Worm (Caenorhabditis elegans): ENCODE results near the gene ugt-2.

ugt-2 gene

ce11 chrV:10379293-10379692 is 19.3 kb upstream of the ugt-2 start, which contains the start of gene AC3.12:
Gene AC3.12, minus strand, starts transcription at chrV:10379393.
- TF ChIP-seq ttx-3 (tag; optimal IDR thresholded peaks at IDR 0.05) (no peak), nhr-11 (tag; optimal IDR thresholded peaks at IDR 0.05) (no peak), nhr-232 (tag; optimal IDR thresholded peaks at IDR 0.05) (no peak), npax-4 (tag; optimal IDR thresholded peaks at IDR 0.05) (no peak), tbx-2 (tag; optimal IDR thresholded peaks at IDR 0.05) (no peak), hlh-30 (tag; optimal IDR thresholded peaks at IDR 0.05; ENCODE audit: insufficient read depth) (no peak), ceh-9 (tag; optimal IDR thresholded peaks at IDR 0.05) (no peak), unc-86 (tag; optimal IDR thresholded peaks at IDR 0.05) (no peak), ceh-31 (tag; optimal IDR thresholded peaks at IDR 0.05) (no peak), K02D7.2 (tag; optimal IDR thresholded peaks at IDR 0.05) (no peak), C08G9.2 (tag; optimal IDR thresholded peaks at IDR 0.05) (no peak), madf-2 (tag; optimal IDR thresholded peaks at IDR 0.05) (no peak), hlh-8 (tag; optimal IDR thresholded peaks at IDR 0.05) (no peak), pag-3 (tag; optimal IDR thresholded peaks at IDR 0.05; ENCODE audit: borderline replicate concordance) (no peak), eyg-1 (tag; optimal IDR thresholded peaks at IDR 0.05) (no peak), unc-55 (GFP tag; optimal IDR thresholded peaks at IDR 0.05) (no peak)

ce11 chrV:10379761-10380160 is 18.8 kb upstream of the ugt-2 start:
- TF ChIP-seq rnt-1 (tag; optimal IDR thresholded peaks at IDR 0.05) (no peak), F13H6.1 (tag; optimal IDR thresholded peaks at IDR 0.05) (no peak), ceh-48 (tag; optimal IDR thresholded peaks at IDR 0.05) (no peak), sdc-2 (tag; optimal IDR thresholded peaks at IDR 0.05) (no peak), unc-42 (tag; optimal IDR thresholded peaks at IDR 0.05) (no peak), mec-3 (tag; optimal IDR thresholded peaks at IDR 0.05; ENCODE audit: borderline replicate concordance) (no peak), ceh-45 (GFP tag; IDR thresholded peaks at IDR 0.05) (no peak), pros-1 (tag; optimal IDR thresholded peaks at IDR 0.05) (no peak), unc-55 (GFP tag; optimal IDR thresholded peaks at IDR 0.05) (no peak), ceh-31 (tag; optimal IDR thresholded peaks at IDR 0.05) (no peak)

ce11 chrV:10381726-10382125 is 16.9 kb upstream of the ugt-2 start, which contains the start of gene abu-1:
Gene abu-1, minus strand, starts transcription at chrV:10381826.
- TF ChIP-seq dve-1 (tag; optimal IDR thresholded peaks at IDR 0.05) = no peak
- no peak for TF ChIP-seq lim-6 (tag; optimal IDR thresholded peaks at IDR 0.05)
- TF ChIP-seq pqm-1 (tag; optimal IDR thresholded peaks at IDR 0.05) = no peak
- no peak for TF ChIP-seq pha-4 (tag; optimal IDR thresholded peaks at IDR 0.05)
- no peak for TF ChIP-seq ceh-2 (tag; optimal IDR thresholded peaks at IDR 0.05)
- TF ChIP-seq che-1 (tag; optimal IDR thresholded peaks at IDR 0.05) = no peak
- no peak for TF ChIP-seq pat-9 (tag; optimal IDR thresholded peaks at IDR 0.05)
- no peak for TF ChIP-seq gmeb-2 (tag; optimal IDR thresholded peaks at IDR 0.05)
- TF ChIP-seq ceh-22 (tag; optimal IDR thresholded peaks at IDR 0.05) = no peak
- TF ChIP-seq C08G9.2 (tag; optimal IDR thresholded peaks at IDR 0.05) = no peak
- no peak for TF ChIP-seq unc-86 (tag; optimal IDR thresholded peaks at IDR 0.05)
- no peak for TF ChIP-seq nhr-232 (tag; optimal IDR thresholded peaks at IDR 0.05)
- no peak for TF ChIP-seq ceh-30 (tag; optimal IDR thresholded peaks at IDR 0.05)

ce11 chrV:10382142-10382541 is 16.5 kb upstream of the ugt-2 start, which contains the start of gene pqn-2:
Gene pqn-2, plus strand, starts transcription at chrV:10382442.
- no peak for TF ChIP-seq unc-86 (tag; optimal IDR thresholded peaks at IDR 0.05)
- TF ChIP-seq elt-4 (tag; optimal IDR thresholded peaks at IDR 0.05) = no peak
- no peak for TF ChIP-seq unc-42 (tag; optimal IDR thresholded peaks at IDR 0.05)
- TF ChIP-seq ceh-30 (tag; optimal IDR thresholded peaks at IDR 0.05) = no peak
- TF ChIP-seq lin-11 (tag; optimal IDR thresholded peaks at IDR 0.05) = no peak
- no peak for TF ChIP-seq ceh-18 (tag; optimal IDR thresholded peaks at IDR 0.05)
- TF ChIP-seq sox-4 (tag; optimal IDR thresholded peaks at IDR 0.05) = no peak
- no peak for TF ChIP-seq eyg-1 (tag; optimal IDR thresholded peaks at IDR 0.05)
- TF ChIP-seq rnt-1 (tag; optimal IDR thresholded peaks at IDR 0.05) = no peak

Data from whole organism, late embryonic.